Worm (Caenorhabditis elegans): ENCODE measurements around the gene acy-1.

- TF ChIP-seq egl-27 (tag; optimal IDR thresholded peaks at IDR 0.05), result no peak
- TF ChIP-seq lin-13 (GFP tag; optimal IDR thresholded peaks at IDR 0.05), result no peak
- no peak for TF ChIP-seq ZK546.5 (tag; optimal IDR thresholded peaks at IDR 0.05)
- TF ChIP-seq skn-1 (tag; optimal IDR thresholded peaks at IDR 0.05), result no peak
- TF ChIP-seq nhr-11 (tag; optimal IDR thresholded peaks at IDR 0.05), result no peak
- no peak for TF ChIP-seq nhr-23 (tag; optimal IDR thresholded peaks at IDR 0.05)
- TF ChIP-seq R02D3.7 (tag; optimal IDR thresholded peaks at IDR 0.05), result no peak
- TF ChIP-seq nhr-77 (tag; optimal IDR thresholded peaks at IDR 0.05), result no peak
- no peak for TF ChIP-seq ama-1 (optimal IDR thresholded peaks at IDR 0.05)
- TF ChIP-seq nhr-21 (tag; optimal IDR thresholded peaks at IDR 0.05), result no peak
- no peak for TF ChIP-seq snpc-4 (tag; optimal IDR thresholded peaks at IDR 0.05)
- no peak for TF ChIP-seq mab-5 (tag; optimal IDR thresholded peaks at IDR 0.05)
- TF ChIP-seq lsy-2 (tag; optimal IDR thresholded peaks at IDR 0.05), result no peak
Observed at ce11 chrIII:4695057-4695456, 26.8 kb upstream of the acy-1 start, which contains the start of gene T04A8.7.
